Worm (Caenorhabditis elegans) whole organism, L2 larva: ENCODE data around the gene coa-4.

Experiments
- mdl-1 ChIP-seq, 2 experiments: fragments of 150-350 bp in 1 of 2; sonication (generic microtip) in 1 of 2; optimal IDR thresholded peaks; 2 replicates each; lab custom pipeline; 2017; ENCODE audit warnings: missing biosample characterization in 2 of 2, missing genetic modification characterization in 2 of 2
- unc-62 ChIP-seq: fragments of 150-350 bp; optimal IDR thresholded peaks from 2 replicates; lab custom pipeline; 2014; ENCODE audit warnings: missing biosample characterization, missing genetic modification reagents, missing genetic modification characterization

- TF ChIP-seq unc-62 (GFP tag; lab: Kevin White, UChicago), result no peak
- TF ChIP-seq mdl-1 (tag; optimal IDR thresholded peaks at IDR 0.05; lab: Kevin White, UChicago), result no peak
Observed at ce11 chrIV:9371126-9371525, 35.7 kb upstream of the coa-4 start, which contains the start of gene fbxc-58.
